Fruit fly (Drosophila melanogaster): ENCODE data around the gene sofe.

sofe gene

DNA sequence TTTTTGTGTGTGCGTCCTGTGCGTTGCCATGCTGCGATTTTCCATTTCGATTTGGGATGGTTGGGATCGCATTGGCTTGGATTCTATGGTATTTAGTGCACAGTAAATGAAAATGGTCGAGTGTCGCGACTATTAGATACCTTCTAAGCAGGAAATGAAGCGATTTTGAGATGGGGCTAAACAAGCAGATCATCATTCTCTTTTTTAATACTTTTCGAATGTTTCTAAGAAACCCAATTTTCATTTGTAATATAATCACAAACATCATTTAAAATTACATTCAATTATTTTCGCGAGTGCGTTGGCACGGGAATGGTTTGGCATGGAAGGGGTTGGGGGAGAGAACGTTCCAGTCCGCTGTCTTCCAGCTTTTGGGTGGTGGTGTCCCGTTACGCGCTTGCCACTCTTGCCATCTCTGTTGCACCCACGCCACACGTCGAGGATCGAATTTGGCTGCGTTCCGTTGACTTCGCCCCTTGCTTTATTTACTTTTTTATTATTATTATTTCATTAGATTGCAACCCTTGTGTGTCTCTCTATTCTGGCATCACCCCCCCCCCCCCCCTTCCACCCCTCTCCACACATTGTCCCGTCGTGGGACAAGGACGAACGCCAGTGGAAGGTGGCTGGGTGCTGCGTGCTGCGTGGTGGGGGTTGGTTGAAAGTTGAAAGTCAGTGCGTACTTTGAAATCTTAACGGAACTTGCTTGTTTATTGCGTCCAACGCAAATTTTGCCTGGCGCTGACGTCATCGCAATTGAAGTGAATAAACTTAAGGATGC lies 31.7 kb downstream of the sofe start (continued):
- TF ChIP-seq CG17361 (GFP tag; IDR thresholded peaks at IDR 0.05), result peak; percentile 59; the same call in 1 of the 3 replicates
- no peak for TF ChIP-seq CG6175 (GFP tag; IDR thresholded peaks at IDR 0.05)
- no peak for TF ChIP-seq jigr1 (GFP tag; IDR thresholded peaks at IDR 0.05)
- TF ChIP-seq CG7786 (GFP tag; optimal IDR thresholded peaks at IDR 0.05), result peak; percentile 10
- no peak for TF ChIP-seq prd (optimal IDR thresholded peaks at IDR 0.05)
- peak; percentile 61; the same call in 2 of the 3 replicates for TF ChIP-seq prd (GFP tag; IDR thresholded peaks at IDR 0.05)
- no peak for TF ChIP-seq Mrtf (GFP tag; IDR thresholded peaks at IDR 0.05)
- no peak for TF ChIP-seq Mad (GFP tag; optimal IDR thresholded peaks at IDR 0.05)
- TF ChIP-seq Meics (GFP tag; optimal IDR thresholded peaks at IDR 0.05), result peak; percentile 7
- no peak for TF ChIP-seq zfh2 (GFP tag; optimal IDR thresholded peaks at IDR 0.05)
- TF ChIP-seq croc (GFP tag; conservative IDR thresholded peaks at IDR 0.05), result no peak
- peak; percentile 22 for TF ChIP-seq slp2 (GFP tag; optimal IDR thresholded peaks at IDR 0.05)
- peak; percentile 17 for TF ChIP-seq scrt (GFP tag; optimal IDR thresholded peaks at IDR 0.05)
- peak; percentile 9 for TF ChIP-seq PHDP (tag; optimal IDR thresholded peaks at IDR 0.05)
- peak; percentile 18 for TF ChIP-seq Hsf (GFP tag; optimal IDR thresholded peaks at IDR 0.05)
- TF ChIP-seq CG10959 (GFP tag; IDR thresholded peaks at IDR 0.05), result 0 out of 2 replicates have a peak, but pooled peaks have one; percentile 31
- TF ChIP-seq sc (optimal IDR thresholded peaks at IDR 0.05), result no peak
- peak; percentile 2 for TF ChIP-seq sc (GFP tag; optimal IDR thresholded peaks at IDR 0.05)
- peak; percentile 14 for TF ChIP-seq CG8359 (GFP tag; optimal IDR thresholded peaks at IDR 0.05; ENCODE audit: borderline replicate concordance)
- TF ChIP-seq CG1024 (GFP tag; IDR thresholded peaks at IDR 0.05), result no peak
- no peak for TF ChIP-seq CG4617 (GFP tag; optimal IDR thresholded peaks at IDR 0.05; ENCODE audit: borderline replicate concordance)
- TF ChIP-seq Sox102F (GFP tag; optimal IDR thresholded peaks at IDR 0.05), result peak; percentile 37
- TF ChIP-seq CG9609 (GFP tag; optimal IDR thresholded peaks at IDR 0.05), result no peak
- peak; percentile 62 for TF ChIP-seq nmo (GFP tag; optimal IDR thresholded peaks at IDR 0.05)
- TF ChIP-seq oc (tag; optimal IDR thresholded peaks at IDR 0.05), result peak; percentile 28
- TF ChIP-seq D (optimal IDR thresholded peaks at IDR 0.05), result no peak
- peak; percentile 54 for TF ChIP-seq D (GFP tag; optimal IDR thresholded peaks at IDR 0.05)
- TF ChIP-seq Rfx (GFP tag; IDR thresholded peaks at IDR 0.05), result no peak
- peak; percentile 47 for TF ChIP-seq CG10209 (GFP tag; optimal IDR thresholded peaks at IDR 0.05)
- peak in 1 of 2 experiments; percentile 62 for TF ChIP-seq chif (GFP tag; optimal IDR thresholded peaks at IDR 0.05)
- TF ChIP-seq CG8388 (GFP tag; optimal IDR thresholded peaks at IDR 0.05), result peak; percentile 54
- no peak for TF ChIP-seq Taf1 (GFP tag; IDR thresholded peaks at IDR 0.05)
- peak; percentile 40 for TF ChIP-seq CG12219 (GFP tag; optimal IDR thresholded peaks at IDR 0.05)
- TF ChIP-seq CG30431 (GFP tag; optimal IDR thresholded peaks at IDR 0.05), result peak; percentile 29
- TF ChIP-seq CG16779 (GFP tag; IDR thresholded peaks at IDR 0.05), result no peak
- no peak for TF ChIP-seq CG5180 (GFP tag; optimal IDR thresholded peaks at IDR 0.05)
- peak in 1 of 3 experiments; percentile 69 for TF ChIP-seq lola (GFP tag; optimal IDR thresholded peaks at IDR 0.05)
- TF ChIP-seq CG13424 (tag; optimal IDR thresholded peaks at IDR 0.05), result peak; percentile 30
- peak; percentile 4 for TF ChIP-seq CG15601 (tag; optimal IDR thresholded peaks at IDR 0.05)
- peak; percentile 41 for TF ChIP-seq CG30403 (GFP tag; optimal IDR thresholded peaks at IDR 0.05)
- TF ChIP-seq Deaf1 (tag; optimal IDR thresholded peaks at IDR 0.05), result no peak
- peak; percentile 19; the same call in 1 of the 3 replicates for TF ChIP-seq tgo (GFP tag; IDR thresholded peaks at IDR 0.05)
- TF ChIP-seq ssp (GFP tag; IDR thresholded peaks at IDR 0.05), result peak; percentile 28; the same call in 1 of the 2 replicates
- peak; percentile 52 for TF ChIP-seq grau (tag; optimal IDR thresholded peaks at IDR 0.05)
- peak; percentile 45 for TF ChIP-seq Chrac-16 (GFP tag; optimal IDR thresholded peaks at IDR 0.05)
- peak; percentile 55 for TF ChIP-seq fd96Cb (tag; optimal IDR thresholded peaks at IDR 0.05)
- peak; percentile 63 for TF ChIP-seq vvl (GFP tag; IDR thresholded peaks at IDR 0.05)
- TF ChIP-seq bab2 (GFP tag; optimal IDR thresholded peaks at IDR 0.05), result peak; percentile 34
- peak; percentile 64 for TF ChIP-seq CG31441 (GFP tag; IDR thresholded peaks at IDR 0.05)
- no peak for TF ChIP-seq CG17912 (GFP tag; optimal IDR thresholded peaks at IDR 0.05)
